Fruit fly (Drosophila melanogaster): ENCODE measurements around the gene CG15152.

DNA sequence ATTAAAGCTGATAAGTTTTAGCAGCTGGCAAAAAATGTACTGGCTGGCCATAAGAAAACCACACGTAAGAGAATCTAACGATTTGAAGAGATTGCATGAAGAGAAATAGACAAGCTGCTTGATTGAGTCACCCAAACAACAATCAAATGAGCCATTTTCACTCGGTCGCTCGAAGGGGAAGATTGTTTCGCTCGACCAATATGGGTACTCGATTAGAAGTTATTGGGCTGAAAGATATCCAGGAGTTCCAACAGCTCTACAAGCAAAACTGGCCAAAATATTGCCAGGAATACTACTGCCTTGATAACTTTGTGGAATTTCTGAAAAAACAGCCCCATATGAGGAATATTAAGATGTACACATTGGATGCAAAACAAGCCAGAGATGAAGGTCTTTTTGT is 41.5 kb downstream of the CG15152 start, which contains the start of gene CG5783:
- TF ChIP-seq h (optimal IDR thresholded peaks at IDR 0.05) (no peak), ttk (optimal IDR thresholded peaks at IDR 0.05) (no peak), psq (optimal IDR thresholded peaks at IDR 0.05) (no peak), Sin3A (optimal IDR thresholded peaks at IDR 0.05) (no peak), Myc (optimal IDR thresholded peaks at IDR 0.05) (no peak), insv (optimal IDR thresholded peaks at IDR 0.05) (no peak)

All from Kc167 (cell line).